Fruit fly (Drosophila melanogaster) whole organism, embryonic: Measurements from ENCODE around the gene CG15927.

Experiments used
- ATbp ChIP-seq: fragments of 200-800 bp; sonication (Bioruptor generic); optimal IDR thresholded peaks from 2 replicates; lab custom pipeline; 2017; ENCODE audit warnings: missing biosample characterization, mild to moderate bottlenecking, missing genetic modification characterization, missing genetic modification reagents
- Blimp-1 ChIP-seq: fragments of 200-800 bp; sonication (Bioruptor generic); optimal IDR thresholded peaks from 3 replicates; lab custom pipeline; 2018; ENCODE audit warnings: missing biosample characterization, missing genetic modification characterization, mild to moderate bottlenecking, moderate library complexity, missing genetic modification reagents
- CG10366 ChIP-seq: fragments of 200-800 bp; sonication (Bioruptor generic); IDR thresholded peaks from 2 replicates; pipeline ENCODE4 v1.3.6; 2022; ENCODE audit warnings: missing biosample characterization, missing genetic modification characterization
- CG12219 ChIP-seq: fragments of 200-800 bp; sonication (Bioruptor generic); optimal IDR thresholded peaks from 3 replicates; lab custom pipeline; 2018; ENCODE audit warnings: missing biosample characterization, mild to moderate bottlenecking, missing genetic modification characterization
- CG12299 ChIP-seq: fragments of 200-800 bp; sonication (Bioruptor generic); optimal IDR thresholded peaks from 2 replicates; lab custom pipeline; 2018; ENCODE audit warnings: missing biosample characterization, mild to moderate bottlenecking, missing genetic modification characterization
- CG13424 ChIP-seq: fragments of 200-800 bp; sonication (Bioruptor generic); optimal IDR thresholded peaks from 2 replicates; lab custom pipeline; 2019; ENCODE audit warnings: missing biosample characterization, mild to moderate bottlenecking, missing genetic modification characterization, moderate library complexity
- CG14014 ChIP-seq: fragments of 200-800 bp; sonication (Bioruptor generic); IDR thresholded peaks from 2 replicates; pipeline ENCODE4 v1.3.6; 2022; ENCODE audit warnings: missing biosample characterization, missing genetic modification characterization
- CG14441 ChIP-seq: fragments of 200-800 bp; sonication (Bioruptor generic); IDR thresholded peaks from 2 replicates; pipeline ENCODE4 v1.3.6; 2022; ENCODE audit warnings: missing biosample characterization, missing genetic modification characterization
- CG1647 ChIP-seq: fragments of 200-800 bp; sonication (Bioruptor generic); optimal IDR thresholded peaks from 3 replicates; lab custom pipeline; 2016; ENCODE audit warnings: missing biosample characterization, missing genetic modification characterization
- CG1832 ChIP-seq: fragments of 200-800 bp; sonication (Bioruptor generic); optimal IDR thresholded peaks from 2 replicates; lab custom pipeline; 2017; ENCODE audit warnings: missing biosample characterization, mild to moderate bottlenecking, missing genetic modification characterization, inconsistent platforms
- CG2120 ChIP-seq: fragments of 200-800 bp; sonication (Bioruptor generic); optimal IDR thresholded peaks from 3 replicates; lab custom pipeline; 2016; ENCODE audit warnings: missing biosample characterization, missing genetic modification characterization
- CG30020 ChIP-seq: fragments of 200-800 bp; optimal IDR thresholded peaks from 2 replicates; lab custom pipeline; 2019; ENCODE audit warnings: missing biosample characterization, mild to moderate bottlenecking, missing genetic modification characterization, moderate library complexity
- CG32767 ChIP-seq: fragments of 200-800 bp; sonication (Bioruptor generic); IDR thresholded peaks from 2 replicates; pipeline ENCODE4 v1.3.6; 2022; ENCODE audit warnings: missing biosample characterization, missing genetic modification characterization
- CG33213 ChIP-seq: fragments of 200-800 bp; sonication (Bioruptor generic); optimal IDR thresholded peaks from 3 replicates; lab custom pipeline; 2016; ENCODE audit warnings: missing biosample characterization, missing genetic modification characterization
- CG34224 ChIP-seq: fragments of 200-800 bp; sonication (Bioruptor generic); IDR thresholded peaks from 3 replicates; pipeline ENCODE4 v1.3.6; 2022; ENCODE audit warnings: missing biosample characterization, missing genetic modification characterization; ENCODE audit not compliant: partially characterized antibody
- CG4360 ChIP-seq: fragments of 200-800 bp; sonication (Bioruptor generic); IDR thresholded peaks from 2 replicates; pipeline ENCODE4 v1.3.6; 2022; ENCODE audit warnings: missing biosample characterization, missing genetic modification characterization
- CG5953 ChIP-seq: fragments of 200-800 bp; sonication (Bioruptor generic); IDR thresholded peaks from 2 replicates; pipeline ENCODE4 v1.3.6; 2022; ENCODE audit warnings: missing biosample characterization, missing genetic modification characterization
- CG6654 ChIP-seq: fragments of 200-800 bp; sonication (Bioruptor generic); optimal IDR thresholded peaks from 2 replicates; lab custom pipeline; 2017; ENCODE audit warnings: missing biosample characterization, mild to moderate bottlenecking, missing genetic modification characterization
- CG7556 ChIP-seq: fragments of 200-800 bp; sonication (Bioruptor generic); optimal IDR thresholded peaks from 2 replicates; lab custom pipeline; 2017; ENCODE audit warnings: missing biosample characterization, mild to moderate bottlenecking, missing genetic modification characterization
- D ChIP-seq, 2 experiments: fragments of 200-800 bp in 1 of 2; fragments of >200 bp in 1 of 2; sonication (Bioruptor generic) in 1 of 2; optimal IDR thresholded peaks; 2 replicates in 1 of 2; 3 replicates in 1 of 2; lab custom pipeline; 2017; ENCODE audit warnings: mild to moderate bottlenecking in 1 of 2, missing biosample characterization in 1 of 2, missing genetic modification characterization in 1 of 2, missing genetic modification reagents in 1 of 2
- Dref ChIP-seq: fragments of 200-800 bp; sonication (Bioruptor generic); IDR thresholded peaks from 2 replicates; pipeline ENCODE4 v1.3.6; 2022; ENCODE audit warnings: missing biosample characterization, missing genetic modification characterization
- Fer3 ChIP-seq: fragments of 200-800 bp; sonication (Bioruptor generic); optimal IDR thresholded peaks from 2 replicates; lab custom pipeline; 2018; ENCODE audit warnings: missing biosample characterization, mild to moderate bottlenecking, missing genetic modification characterization, moderate library complexity
- GATAe ChIP-seq: fragments of 200-800 bp; sonication (Bioruptor generic); conservative IDR thresholded peaks from 2 replicates; pipeline ENCODE4 v1.3.6; 2022; ENCODE audit warnings: missing biosample characterization, missing genetic modification characterization
- Gsc ChIP-seq: fragments of 200-800 bp; sonication (Bioruptor generic); IDR thresholded peaks from 2 replicates; pipeline ENCODE4 v1.3.6; 2022; ENCODE audit warnings: missing biosample characterization, missing genetic modification characterization
- Hmr ChIP-seq: fragments of 200-800 bp; sonication (Bioruptor generic); optimal IDR thresholded peaks from 3 replicates; lab custom pipeline; 2017; ENCODE audit warnings: mild to moderate bottlenecking, missing biosample characterization, missing genetic modification reagents, missing genetic modification characterization
- Lpt ChIP-seq: fragments of >200 bp; optimal IDR thresholded peaks from 2 replicates; lab custom pipeline; 2018; ENCODE audit warnings: missing biosample characterization, missing genetic modification characterization
- NFAT ChIP-seq: fragments of 200-800 bp; sonication (Bioruptor generic); IDR thresholded peaks from 2 replicates; pipeline ENCODE4 v1.3.6; 2022; ENCODE audit warnings: missing biosample characterization, missing genetic modification characterization
- NK7.1 ChIP-seq: fragments of 200-800 bp; sonication (Bioruptor generic); optimal IDR thresholded peaks from 3 replicates; lab custom pipeline; 2016; ENCODE audit warnings: missing biosample characterization, missing genetic modification characterization
- NfI ChIP-seq: fragments of 200-800 bp; sonication (Bioruptor generic); optimal IDR thresholded peaks from 3 replicates; lab custom pipeline; 2018; ENCODE audit warnings: missing biosample characterization, mild to moderate bottlenecking, missing genetic modification characterization, moderate library complexity
- Scr ChIP-seq: fragments of 200-800 bp; sonication (Bioruptor generic); IDR thresholded peaks from 2 replicates; pipeline ENCODE4 v1.3.6; 2022; ENCODE audit warnings: missing biosample characterization, missing genetic modification characterization; ENCODE audit not compliant: partially characterized antibody
- Six4 ChIP-seq: fragments of 200-800 bp; sonication (Bioruptor generic); optimal IDR thresholded peaks from 2 replicates; lab custom pipeline; 2016; ENCODE audit warnings: missing biosample characterization, missing genetic modification characterization
- Sox100B ChIP-seq: fragments of 200-800 bp; sonication (Bioruptor generic); optimal IDR thresholded peaks from 3 replicates; lab custom pipeline; 2018; ENCODE audit warnings: missing biosample characterization, mild to moderate bottlenecking, missing genetic modification characterization
- caup ChIP-seq: fragments of 200-800 bp; sonication (Bioruptor generic); optimal IDR thresholded peaks from 3 replicates; lab custom pipeline; 2017; ENCODE audit warnings: missing biosample characterization, mild to moderate bottlenecking, missing genetic modification characterization, moderate library complexity; ENCODE audit not compliant: severe bottlenecking
- cwo ChIP-seq: fragments of 200-800 bp; sonication (Bioruptor generic); optimal IDR thresholded peaks from 3 replicates; lab custom pipeline; 2017; ENCODE audit warnings: missing biosample characterization, missing genetic modification characterization, mild to moderate bottlenecking, moderate library complexity, missing genetic modification reagents
- dysf ChIP-seq: fragments of 200-800 bp; sonication (Bioruptor generic); IDR thresholded peaks from 3 replicates; pipeline ENCODE4 v1.3.6; 2022; ENCODE audit warnings: missing biosample characterization, missing genetic modification characterization
- eve ChIP-seq, 2 experiments: fragments of >200 bp; optimal IDR thresholded peaks; 2 replicates each; lab custom pipeline; 2017; ENCODE audit warnings: missing biosample characterization in 2 of 2, missing genetic modification characterization in 2 of 2
- gce ChIP-seq: fragments of 200-800 bp; sonication (Bioruptor generic); IDR thresholded peaks from 3 replicates; pipeline ENCODE4 v1.3.6; 2022; ENCODE audit warnings: missing biosample characterization, missing genetic modification characterization
- gfzf ChIP-seq: fragments of 200-800 bp; sonication (Bioruptor generic); optimal IDR thresholded peaks from 2 replicates; lab custom pipeline; 2016; ENCODE audit warnings: missing biosample characterization, mild to moderate bottlenecking, missing genetic modification characterization, moderate library complexity
- pan ChIP-seq, 4 experiments: fragments of >200 bp in 3 of 4; fragments of 200-800 bp in 1 of 4; sonication (Bioruptor generic) in 1 of 4; optimal IDR thresholded peaks in 3 of 4; IDR thresholded peaks in 1 of 4; 2 replicates each; pipeline versions ENCODE4 v1.3.6 to Lab custom; 2017 to 2022; ENCODE audit warnings: missing biosample characterization in 2 of 4, missing genetic modification characterization in 2 of 4, mixed read lengths in 1 of 4
- phol ChIP-seq: fragments of 200-800 bp; sonication (Bioruptor generic); optimal IDR thresholded peaks from 3 replicates; lab custom pipeline; 2018; ENCODE audit warnings: missing biosample characterization, mild to moderate bottlenecking, missing genetic modification characterization, moderate library complexity
- sisA ChIP-seq: fragments of 200-800 bp; sonication (Bioruptor generic); IDR thresholded peaks from 2 replicates; pipeline ENCODE4 v1.3.6; 2022; ENCODE audit warnings: missing biosample characterization, missing genetic modification characterization
- sqz ChIP-seq: fragments of 200-800 bp; sonication (Bioruptor generic); optimal IDR thresholded peaks from 3 replicates; lab custom pipeline; 2018; ENCODE audit warnings: missing biosample characterization, mild to moderate bottlenecking, missing genetic modification characterization
- tgo ChIP-seq: fragments of 200-800 bp; sonication (Bioruptor generic); IDR thresholded peaks from 3 replicates; pipeline ENCODE4 v1.3.6; 2022; ENCODE audit warnings: missing biosample characterization, missing genetic modification characterization
- tx ChIP-seq: fragments of 200-800 bp; sonication (Bioruptor generic); optimal IDR thresholded peaks from 2 replicates; lab custom pipeline; 2016; ENCODE audit warnings: missing biosample characterization, missing genetic modification characterization
- vvl ChIP-seq: fragments of 200-800 bp; sonication (Bioruptor generic); IDR thresholded peaks from 2 replicates; pipeline ENCODE4 v1.3.6; 2022; ENCODE audit warnings: missing biosample characterization, missing genetic modification characterization

CG15927 gene

DNA sequence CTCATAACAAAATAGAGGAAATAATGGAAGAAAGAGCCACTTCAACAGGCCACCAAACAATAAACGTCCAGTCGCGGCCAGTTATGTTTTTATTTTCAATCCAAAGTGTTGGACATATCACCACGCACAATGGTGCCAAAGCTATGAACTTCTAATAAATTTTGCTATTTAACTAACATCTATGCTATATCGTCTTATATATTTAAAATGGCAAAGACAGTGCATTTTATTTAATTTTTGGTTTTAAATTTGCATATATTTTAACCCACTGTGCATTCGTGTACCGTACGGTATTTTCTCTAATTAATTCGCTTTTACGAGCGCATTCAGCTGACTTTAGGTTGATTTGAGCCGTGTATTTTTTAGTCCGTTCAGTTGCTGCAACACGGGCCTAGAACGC lies at the start of gene CG15927 (continued):
- TF ChIP-seq D (optimal IDR thresholded peaks at IDR 0.05; lab: Kevin White, UChicago), result no peak
- TF ChIP-seq D (GFP tag; optimal IDR thresholded peaks at IDR 0.05; lab: Kevin White, UChicago), result peak; percentile 50
- no peak for TF ChIP-seq NFAT
- no peak for TF ChIP-seq Scr (GFP tag; lab: Robert Waterston, UW)
- no peak for TF ChIP-seq Dref (GFP tag; lab: Robert Waterston, UW)
- TF ChIP-seq cwo (GFP tag; lab: Kevin White, UChicago), result peak; percentile 4
- peak; percentile 53 for TF ChIP-seq Sox100B (GFP tag; lab: Kevin White, UChicago)
- no peak for TF ChIP-seq GATAe (GFP tag; lab: Robert Waterston, UW)
- peak in 1 of 2 experiments; percentile 63 for TF ChIP-seq eve (GFP tag; optimal IDR thresholded peaks at IDR 0.05; lab: Kevin White, UChicago)
- TF ChIP-seq Lpt (GFP tag; lab: Kevin White, UChicago), result no peak
- peak; percentile 46 for TF ChIP-seq CG13424 (tag; lab: Kevin White, UChicago)
- no peak for TF ChIP-seq sqz (GFP tag; lab: Kevin White, UChicago)
- peak; percentile 42; the same call in 1 of the 2 replicates for TF ChIP-seq vvl
- no peak for TF ChIP-seq CG12299 (tag; lab: Kevin White, UChicago)
- no peak for TF ChIP-seq pan (optimal IDR thresholded peaks at IDR 0.05; lab: Kevin White, UChicago)
- TF ChIP-seq pan (GFP tag; optimal IDR thresholded peaks at IDR 0.05 in 1 of 2, IDR thresholded peaks at IDR 0.05 in 1 of 2), result no peak
- TF ChIP-seq Hmr, result no peak
- TF ChIP-seq tgo (GFP tag; lab: Robert Waterston, UW), result no peak
- 0 out of 3 replicates have a peak, but pooled peaks have one; percentile 50 for TF ChIP-seq gce (GFP tag; lab: Robert Waterston, UW)
- TF ChIP-seq CG2120 (GFP tag; lab: Kevin White, UChicago), result peak; percentile 6
- no peak for TF ChIP-seq CG1647 (GFP tag; lab: Kevin White, UChicago)
- peak; percentile 71 for TF ChIP-seq CG14014 (GFP tag; lab: Robert Waterston, UW)
- TF ChIP-seq ATbp (GFP tag; lab: Kevin White, UChicago), result peak; percentile 76
- TF ChIP-seq caup (GFP tag; lab: Kevin White, UChicago), result peak; percentile 12
- no peak for TF ChIP-seq tx (GFP tag; lab: Kevin White, UChicago)
- peak; percentile 10 for TF ChIP-seq NfI (GFP tag; lab: Kevin White, UChicago)
- TF ChIP-seq CG10366 (GFP tag; lab: Robert Waterston, UW), result peak; percentile 69
- TF ChIP-seq CG32767 (GFP tag; lab: Robert Waterston, UW), result 0 out of 2 replicates have a peak, but pooled peaks have one; percentile 53
- TF ChIP-seq CG5953 (GFP tag; lab: Robert Waterston, UW), result peak; percentile 58; the same call in 1 of the 2 replicates

dm6 chrX:12408377-12408911 lies 46.1 kb upstream of the CG15927 start, which contains the start of the genes CG32651 and CG2574:
CG32651 (minus strand) TSS chrX:12408477.
CG2574 (plus strand) TSS chrX:12408861.
- TF ChIP-seq CG12219 (GFP tag; lab: Kevin White, UChicago) (no peak), Fer3 (tag; lab: Kevin White, UChicago) (no peak), CG1832 (GFP tag; lab: Kevin White, UChicago) (no peak), phol (no peak), CG12299 (tag; lab: Kevin White, UChicago) (no peak), gfzf (GFP tag; lab: Kevin White, UChicago) (no peak), CG14441 (GFP tag; lab: Robert Waterston, UW) (no peak), CG7556 (GFP tag; lab: Kevin White, UChicago) (no peak), sisA (GFP tag; lab: Robert Waterston, UW) (no peak), CG33213 (GFP tag; lab: Kevin White, UChicago) (no peak), Gsc (GFP tag; lab: Robert Waterston, UW) (no peak), CG30020 (tag; lab: Kevin White, UChicago) (no peak), CG6654 (GFP tag; lab: Kevin White, UChicago) (no peak), CG34224 (GFP tag; lab: Robert Waterston, UW) (no peak), dysf (GFP tag; lab: Robert Waterston, UW) (no peak), Six4 (GFP tag; lab: Kevin White, UChicago) (no peak), NK7.1 (GFP tag; lab: Kevin White, UChicago) (no peak), CG5953 (GFP tag; lab: Robert Waterston, UW) (no peak), CG4360 (GFP tag; lab: Robert Waterston, UW) (no peak), Blimp-1 (no peak)
